Fruit fly (Drosophila melanogaster): ENCODE data around the gene CG3618.

DNA sequence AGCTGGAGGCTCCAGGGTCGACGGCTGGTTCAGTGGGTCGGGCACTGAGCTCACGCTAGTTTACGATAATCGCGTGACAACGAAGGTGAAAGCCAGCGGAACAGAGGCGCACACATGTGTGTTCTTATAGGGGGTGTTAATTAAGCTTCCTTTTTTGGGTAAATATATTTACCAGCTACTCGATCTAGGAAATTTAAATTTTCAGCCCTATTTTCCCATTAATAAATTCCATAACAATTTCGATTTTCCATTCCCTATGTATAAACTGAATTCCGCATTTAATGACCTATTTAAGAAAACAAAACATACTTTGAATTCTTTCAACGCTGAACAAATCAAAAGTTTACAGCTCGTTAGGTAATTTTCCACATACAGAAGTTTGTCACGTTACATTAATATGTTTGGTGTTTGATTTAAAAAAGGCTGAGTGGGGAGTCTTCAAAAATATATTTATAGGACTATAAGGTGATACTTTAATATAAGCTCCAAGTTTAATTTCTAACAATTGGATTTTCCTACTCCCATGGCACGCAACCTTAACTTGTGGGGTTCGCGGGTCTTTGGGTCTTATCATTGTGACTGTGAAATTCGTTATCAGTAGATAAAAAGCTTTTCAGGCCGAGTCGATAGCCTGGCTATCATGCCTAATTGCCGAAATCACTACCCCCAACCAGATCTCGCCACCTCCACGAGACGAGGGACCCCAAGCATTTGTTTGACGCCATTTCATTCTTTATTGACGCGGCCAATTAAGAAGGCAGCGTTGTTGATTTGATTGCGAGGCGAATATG, 21.4 kb upstream of the CG3618 start, which contains the start of gene CG13255:
- TF ChIP-seq CG8478 (optimal IDR thresholded peaks at IDR 0.05) (no peak), CTCF (optimal IDR thresholded peaks at IDR 0.05) (no peak)

Data from S2 (cell line).